Worm (Caenorhabditis elegans): Measurements from ENCODE around the gene atln-2.

The atln-2 gene

ce11 chrIV:14954842-14955241 lies 26.6 kb upstream of the atln-2 start:
- TF ChIP-seq lsl-1 (GFP tag; optimal IDR thresholded peaks at IDR 0.05) (no peak), F33H1.4 (GFP tag; IDR thresholded peaks at IDR 0.05) (peak; percentile 42), egrh-3 (GFP tag; IDR thresholded peaks at IDR 0.05) (no peak), Y56A3A.18 (GFP tag; IDR thresholded peaks at IDR 0.05) (no peak), mel-28 (tag; optimal IDR thresholded peaks at IDR 0.05; ENCODE audit: borderline replicate concordance) (no peak), snpc-4 (GFP tag; optimal IDR thresholded peaks at IDR 0.05) (peak; percentile 57), snpc-4 (tag; optimal IDR thresholded peaks at IDR 0.05) (peak in 1 of 4 experiments; percentile 78), snpc-3.4 (tag; optimal IDR thresholded peaks at IDR 0.05) (no peak), lir-1 (GFP tag; conservative IDR thresholded peaks at IDR 0.05) (no peak), efl-1 (GFP tag; optimal IDR thresholded peaks at IDR 0.05) (peak; percentile 3), F52B5.7 (tag; optimal IDR thresholded peaks at IDR 0.05) (no peak)

ce11 chrIV:14956693-14957281 lies 24.6 kb upstream of the atln-2 start:
- TF ChIP-seq hrde-1 (tag; optimal IDR thresholded peaks at IDR 0.05; ENCODE audit: borderline replicate concordance) = peak; percentile 42
- TF ChIP-seq Y95B8A.8 (GFP tag; IDR thresholded peaks at IDR 0.05) = 0 out of 2 replicates have a peak, but pooled peaks have one; percentile 39
- no peak for TF ChIP-seq ZK185.1 (tag; optimal IDR thresholded peaks at IDR 0.05; ENCODE audit: poor library complexity, severe bottlenecking)
- TF ChIP-seq dox-1 (GFP tag; IDR thresholded peaks at IDR 0.05) = peak; percentile 61; the same call in 1 of the 2 replicates
- TF ChIP-seq D2030.7 (GFP tag; IDR thresholded peaks at IDR 0.05) = peak; percentile 65
- TF ChIP-seq ztf-28 (GFP tag; IDR thresholded peaks at IDR 0.05) = no peak
- peak; percentile 83 for TF ChIP-seq snpc-4 (GFP tag; optimal IDR thresholded peaks at IDR 0.05)
- peak; percentile 56 to 95 (median 86) for TF ChIP-seq snpc-4 (tag; optimal IDR thresholded peaks at IDR 0.05)
- TF ChIP-seq ama-1 (optimal IDR thresholded peaks at IDR 0.05) = no peak
- TF ChIP-seq ama-1 (GFP tag; optimal IDR thresholded peaks at IDR 0.05) = peak in 1 of 2 experiments; percentile 20
- TF ChIP-seq snpc-1.3 (tag; optimal IDR thresholded peaks at IDR 0.05; ENCODE audit: insufficient read depth) = peak; percentile 63
- no peak for TF ChIP-seq dpl-1 (GFP tag; optimal IDR thresholded peaks at IDR 0.05)
- peak; percentile 15 for TF ChIP-seq snpc-3.4 (tag; optimal IDR thresholded peaks at IDR 0.05)
- peak; percentile 42; the same call in 1 of the 2 replicates for TF ChIP-seq ceh-91 (GFP tag; IDR thresholded peaks at IDR 0.05)
- peak; percentile 49 for TF ChIP-seq snpc-1.1 (tag; optimal IDR thresholded peaks at IDR 0.05; ENCODE audit: insufficient read depth)
- no peak for TF ChIP-seq ceh-58 (GFP tag; IDR thresholded peaks at IDR 0.05)
- TF ChIP-seq lsl-1 (GFP tag; optimal IDR thresholded peaks at IDR 0.05) = peak; percentile 42
- peak; percentile 69 for TF ChIP-seq hsf-1 (GFP tag; IDR thresholded peaks at IDR 0.05)
- peak; percentile 60 for TF ChIP-seq F49E8.2 (tag; optimal IDR thresholded peaks at IDR 0.05; ENCODE audit: insufficient read depth)
- TF ChIP-seq mcd-1 (GFP tag; IDR thresholded peaks at IDR 0.05) = peak; percentile 61
- TF ChIP-seq F33H1.4 (GFP tag; IDR thresholded peaks at IDR 0.05) = peak; percentile 87
- peak; percentile 49 for TF ChIP-seq F23B12.7 (tag; optimal IDR thresholded peaks at IDR 0.05; ENCODE audit: insufficient read depth)
- TF ChIP-seq zim-3 (tag; optimal IDR thresholded peaks at IDR 0.05) = no peak
- no peak for TF ChIP-seq tlf-1 (GFP tag; optimal IDR thresholded peaks at IDR 0.05)
- peak; percentile 38; the same call in 1 of the 2 replicates for TF ChIP-seq madf-6 (GFP tag; IDR thresholded peaks at IDR 0.05)
- peak; percentile 41; the same call in 1 of the 2 replicates for TF ChIP-seq B0019.2 (GFP tag; conservative IDR thresholded peaks at IDR 0.05)
- peak; percentile 98 for TF ChIP-seq attf-6 (GFP tag; IDR thresholded peaks at IDR 0.05)
- peak; percentile 26; the same call in 1 of the 2 replicates for TF ChIP-seq hmg-1.2 (GFP tag; IDR thresholded peaks at IDR 0.05)
- no peak for TF ChIP-seq mes-4 (tag; optimal IDR thresholded peaks at IDR 0.05)
- peak; percentile 65 for TF ChIP-seq tbp1 (GFP tag; optimal IDR thresholded peaks at IDR 0.05)
- TF ChIP-seq cebp-1 (GFP tag; IDR thresholded peaks at IDR 0.05) = no peak
- TF ChIP-seq cebp-1 (tag; optimal IDR thresholded peaks at IDR 0.05) = peak; percentile 36
- TF ChIP-seq efl-1 (GFP tag; optimal IDR thresholded peaks at IDR 0.05) = peak; percentile 36
- no peak for TF ChIP-seq B0336.3 (GFP tag; IDR thresholded peaks at IDR 0.05)
- peak; percentile 49 for TF ChIP-seq lin-54 (GFP tag; optimal IDR thresholded peaks at IDR 0.05)
- no peak for TF ChIP-seq T07F8.4 (tag; optimal IDR thresholded peaks at IDR 0.05)
- TF ChIP-seq xnd-1 (tag; optimal IDR thresholded peaks at IDR 0.05) = peak; percentile 5
- TF ChIP-seq madf-3 (GFP tag; IDR thresholded peaks at IDR 0.05) = no peak
- TF ChIP-seq him-1 (tag; optimal IDR thresholded peaks at IDR 0.05) = peak; percentile 2
- peak; percentile 22 for TF ChIP-seq unc-130 (GFP tag; optimal IDR thresholded peaks at IDR 0.05)

All from whole organism, young adult.